Worm (Caenorhabditis elegans) whole organism, L3 larva: ENCODE data around the gene R10E8.8.

ENCODE experiments used
- ceh-28 ChIP-seq: fragments of 150-350 bp; optimal IDR thresholded peaks from 2 replicates; lab custom pipeline; 2014; ENCODE audit warnings: missing biosample characterization, missing genetic modification reagents, missing genetic modification characterization
- fkh-2 ChIP-seq: fragments of 150-350 bp; optimal IDR thresholded peaks from 2 replicates; lab custom pipeline; 2014; ENCODE audit warnings: missing biosample characterization, missing genetic modification reagents, missing genetic modification characterization
- lin-15B ChIP-seq: fragments of 150-350 bp; optimal IDR thresholded peaks from 2 replicates; lab custom pipeline; 2014; ENCODE audit warnings: missing biosample characterization, missing genetic modification characterization
- nhr-237 ChIP-seq: fragments of 150-350 bp; optimal IDR thresholded peaks from 2 replicates; lab custom pipeline; 2014; ENCODE audit warnings: missing biosample characterization, missing genetic modification characterization
- nhr-25 ChIP-seq: sonication (generic microtip); optimal IDR thresholded peaks from 2 replicates; lab custom pipeline; 2017; ENCODE audit warnings: missing biosample characterization, missing genetic modification characterization
- pqm-1 ChIP-seq: fragments of 150-350 bp; optimal IDR thresholded peaks from 2 replicates; lab custom pipeline; 2017; ENCODE audit warnings: missing biosample characterization, missing genetic modification characterization, inconsistent platforms
- sea-2 ChIP-seq: fragments of 150-350 bp; sonication (generic microtip); optimal IDR thresholded peaks from 4 replicates; lab custom pipeline; 2014; ENCODE audit warnings: missing biosample characterization, missing genetic modification reagents, missing genetic modification characterization
- ztf-4 ChIP-seq: fragments of 150-350 bp; optimal IDR thresholded peaks from 2 replicates; lab custom pipeline; 2014; ENCODE audit warnings: missing biosample characterization, missing genetic modification characterization

DNA sequence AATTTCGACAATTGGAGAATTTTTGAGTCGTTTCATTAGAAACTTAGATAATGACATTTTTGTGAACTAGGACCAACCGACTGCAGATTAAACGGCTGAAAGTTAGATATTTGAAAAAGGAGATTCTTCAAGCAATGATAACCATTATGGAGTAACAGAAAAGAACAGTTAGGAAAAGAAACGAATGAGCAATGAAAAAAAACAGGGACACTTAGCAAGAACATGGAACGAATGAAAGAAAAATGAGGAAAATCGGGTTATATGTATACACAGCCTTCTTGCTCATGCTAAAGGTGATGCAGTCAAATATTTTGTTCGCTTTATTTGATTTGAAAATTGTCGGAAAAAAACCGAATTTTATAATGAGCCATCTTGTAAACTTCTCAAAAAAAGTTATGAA is 17.1 kb downstream of the R10E8.8 start, which contains the start of gene F16H6.10:
- TF ChIP-seq nhr-237, result no peak
- TF ChIP-seq nhr-25, result no peak
- no peak for TF ChIP-seq ceh-28 (tag; lab: Kevin White, UChicago)
- TF ChIP-seq lin-15B, result no peak
- no peak for TF ChIP-seq pqm-1 (tag; lab: Kevin White, UChicago)
- TF ChIP-seq ztf-4 (tag; lab: Kevin White, UChicago), result no peak
- TF ChIP-seq fkh-2 (tag; lab: Kevin White, UChicago), result no peak
- no peak for TF ChIP-seq sea-2 (GFP tag; lab: Kevin White, UChicago)
